Fruit fly (Drosophila melanogaster) whole organism, prepupa: ENCODE results near the gene CG6638.

ENCODE experiments used
- Blimp-1 ChIP-seq: fragments of 200-800 bp; sonication (Bioruptor generic); optimal IDR thresholded peaks from 3 replicates; lab custom pipeline; 2017; ENCODE audit warnings: missing biosample characterization, missing genetic modification characterization, mild to moderate bottlenecking, moderate library complexity, missing genetic modification reagents
- CG10669 ChIP-seq: fragments of 200-800 bp; sonication (Bioruptor generic); optimal IDR thresholded peaks from 3 replicates; lab custom pipeline; 2018; ENCODE audit warnings: missing biosample characterization, mild to moderate bottlenecking, missing genetic modification characterization, moderate library complexity
- CG1621 ChIP-seq: fragments of 200-800 bp; sonication (Bioruptor generic); optimal IDR thresholded peaks from 3 replicates; lab custom pipeline; 2018; ENCODE audit warnings: missing biosample characterization, mild to moderate bottlenecking, missing genetic modification characterization
- CG16779 ChIP-seq: fragments of 200-800 bp; sonication (Bioruptor generic); optimal IDR thresholded peaks from 3 replicates; lab custom pipeline; 2017; ENCODE audit warnings: missing biosample characterization, mild to moderate bottlenecking, missing genetic modification characterization
- CG6276 ChIP-seq: fragments of 200-800 bp; sonication (Bioruptor generic); optimal IDR thresholded peaks from 2 replicates; lab custom pipeline; 2017; ENCODE audit warnings: missing biosample characterization, mild to moderate bottlenecking, missing genetic modification characterization
- CG6854 ChIP-seq: fragments of 200-800 bp; sonication (Bioruptor generic); optimal IDR thresholded peaks from 2 replicates; lab custom pipeline; 2017; ENCODE audit warnings: missing biosample characterization, mild to moderate bottlenecking, missing genetic modification characterization
- CG8119 ChIP-seq: fragments of 200-800 bp; sonication (Bioruptor generic); IDR thresholded peaks from 3 replicates; pipeline ENCODE4 v1.3.6; 2022; ENCODE audit warnings: missing biosample characterization, missing genetic modification characterization
- CG8632 ChIP-seq: fragments of 200-800 bp; sonication (Bioruptor generic); optimal IDR thresholded peaks from 3 replicates; lab custom pipeline; 2016; ENCODE audit warnings: missing biosample characterization, missing genetic modification characterization
- Eip78C ChIP-seq: fragments of 200-800 bp; sonication (Bioruptor generic); peaks from one replicate; lab custom pipeline; 2016; ENCODE audit warnings: missing biosample characterization, missing genetic modification characterization
- Gug ChIP-seq: fragments of 200-800 bp; sonication (Bioruptor generic); IDR thresholded peaks from 2 replicates; pipeline ENCODE4 v1.3.6; 2022; ENCODE audit warnings: missing biosample characterization, missing genetic modification characterization
- Sox14 ChIP-seq: fragments of 200-800 bp; sonication (Bioruptor generic); optimal IDR thresholded peaks from 3 replicates; lab custom pipeline; 2016; ENCODE audit warnings: missing biosample characterization, missing genetic modification characterization
- pdm3 ChIP-seq: fragments of 200-800 bp; sonication (Bioruptor generic); optimal IDR thresholded peaks from 3 replicates; lab custom pipeline; 2016; ENCODE audit warnings: missing biosample characterization, missing genetic modification characterization
- salr ChIP-seq, 2 experiments: fragments of 200-800 bp; sonication (Bioruptor generic); optimal IDR thresholded peaks; 3 replicates each; lab custom pipeline; 2016 to 2018; ENCODE audit warnings: missing biosample characterization in 2 of 2, missing genetic modification characterization in 2 of 2, mild to moderate bottlenecking in 1 of 2
- topi ChIP-seq: fragments of 200-800 bp; sonication (Bioruptor generic); optimal IDR thresholded peaks from 3 replicates; lab custom pipeline; 2016; ENCODE audit warnings: missing biosample characterization, missing genetic modification characterization

DNA sequence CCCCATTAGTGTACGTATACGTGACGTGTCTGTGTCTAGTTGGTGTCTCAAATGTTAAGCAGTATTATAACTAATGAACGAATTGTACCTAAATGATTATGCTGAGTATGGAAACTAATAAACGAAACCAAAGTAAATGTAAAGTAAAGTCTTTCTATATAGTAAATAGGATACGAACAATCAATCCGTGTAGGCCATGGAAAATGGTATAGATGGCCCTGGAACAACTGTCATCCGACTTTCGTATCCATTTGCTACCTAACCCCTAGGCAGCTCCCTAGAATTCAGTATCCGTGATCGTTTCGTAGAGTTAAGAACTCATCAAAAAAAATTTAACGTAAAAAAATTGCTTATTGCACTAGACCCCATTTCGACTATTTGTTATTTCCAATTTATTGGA is 41.1 kb upstream of the CG6638 start, which contains the start of gene S-Lap1:
- TF ChIP-seq CG8632 (GFP tag; lab: Kevin White, UChicago) (no peak), CG1621 (no peak), topi (GFP tag; lab: Kevin White, UChicago) (no peak), Eip78C (GFP tag; lab: Kevin White, UChicago) (no peak), pdm3 (GFP tag; lab: Kevin White, UChicago) (no peak), CG10669 (GFP tag; lab: Kevin White, UChicago) (no peak), CG16779 (no peak), Gug (GFP tag; lab: Robert Waterston, UW) (no peak), CG6854 (no peak), Sox14 (GFP tag; lab: Kevin White, UChicago) (no peak), salr (GFP tag; optimal IDR thresholded peaks at IDR 0.05; lab: Kevin White, UChicago) (no peak), CG8119 (no peak), CG6276 (no peak), Blimp-1 (GFP tag; lab: Kevin White, UChicago) (no peak)
